Worm (Caenorhabditis elegans) whole organism, midembryonic: ENCODE results near the gene cutl-29.

ENCODE experiments used
- ref-1 ChIP-seq: fragments of 200-800 bp; sonication (Bioruptor generic); conservative IDR thresholded peaks from 2 replicates; pipeline ENCODE4 v1.3.6; 2022; ENCODE audit warnings: missing genetic modification reagents, missing genetic modification characterization, missing compliant biosample characterization
- ztf-29 ChIP-seq: fragments of 200-800 bp; sonication (Bioruptor generic); IDR thresholded peaks from 2 replicates; pipeline ENCODE4 v1.3.6; 2022; ENCODE audit warnings: missing genetic modification reagents, missing genetic modification characterization, missing compliant biosample characterization

DNA sequence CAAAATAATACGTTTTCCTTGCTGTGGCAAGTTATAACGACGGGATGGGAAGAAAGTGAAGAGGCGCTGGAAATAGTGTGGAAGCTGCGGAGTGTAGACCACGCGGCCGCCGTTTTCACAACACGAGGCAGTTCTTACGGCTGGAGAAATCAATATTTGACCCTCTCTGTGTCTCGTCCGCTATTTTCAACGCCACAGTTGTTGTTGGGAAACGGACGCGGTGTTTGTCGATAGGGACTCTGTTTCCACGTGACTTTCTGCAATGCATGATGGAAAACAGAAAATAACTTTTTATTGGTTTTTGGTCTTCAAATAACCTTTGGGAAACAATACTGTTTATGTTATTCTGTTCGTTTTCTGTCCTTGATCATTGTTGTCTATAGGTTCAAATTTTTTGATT is 39.0 kb downstream of the cutl-29 start, which contains the start of gene K02A6.3:
- TF ChIP-seq ref-1 (no peak), ztf-29 (GFP tag; lab: Robert Waterston, UW) (no peak)
